Worm (Caenorhabditis elegans): ENCODE data around the gene srbc-24.
"Not testable (repeated sequence)": the region's sequence is repeated elsewhere in the genome, so short reads cannot be mapped to it uniquely, and the experiment has no call there.

The srbc-24 gene

ce11 chrV:2138287-2138686, 13.3 kb upstream of the srbc-24 start:
- no peak for TF ChIP-seq nhr-23 (tag; optimal IDR thresholded peaks at IDR 0.05)
- peak; percentile 28 for TF ChIP-seq jun-1 (tag; optimal IDR thresholded peaks at IDR 0.05)

ce11 chrV:2139918-2140317, 11.6 kb upstream of the srbc-24 start, which contains the start of gene F22F7.7:
F22F7.7 (minus strand) TSS chrV:2140042.
- TF ChIP-seq skn-1 (tag; optimal IDR thresholded peaks at IDR 0.05) (no peak), nhr-25 (tag; optimal IDR thresholded peaks at IDR 0.05) (no peak), nhr-76 (tag; optimal IDR thresholded peaks at IDR 0.05) (no peak), R02D3.7 (tag; optimal IDR thresholded peaks at IDR 0.05) (no peak), daf-12 (tag; optimal IDR thresholded peaks at IDR 0.05) (no peak), nhr-28 (tag; optimal IDR thresholded peaks at IDR 0.05) (no peak), eor-1 (tag; optimal IDR thresholded peaks at IDR 0.05) (no peak), ceh-28 (tag; optimal IDR thresholded peaks at IDR 0.05) (no peak), ZK546.5 (tag; optimal IDR thresholded peaks at IDR 0.05) (no peak), snpc-4 (tag; optimal IDR thresholded peaks at IDR 0.05) (no peak), ama-1 (optimal IDR thresholded peaks at IDR 0.05) (no peak), nhr-237 (tag; optimal IDR thresholded peaks at IDR 0.05) (no peak), egl-5 (tag; optimal IDR thresholded peaks at IDR 0.05) (no peak), nhr-43 (tag; optimal IDR thresholded peaks at IDR 0.05; ENCODE audit: poor library complexity, severe bottlenecking) (no peak), ceh-16 (tag; optimal IDR thresholded peaks at IDR 0.05) (no peak), mdl-1 (tag; optimal IDR thresholded peaks at IDR 0.05) (no peak), nfya-1 (tag; optimal IDR thresholded peaks at IDR 0.05; ENCODE audit: insufficient read depth) (no peak), ceh-82 (tag; optimal IDR thresholded peaks at IDR 0.05) (no peak)

ce11 chrV:2144408-2144807, 7.2 kb upstream of the srbc-24 start, which contains the start of gene F22F7.12:
F22F7.12 (minus strand) TSS chrV:2144508.
- not testable (repeated sequence) for TF ChIP-seq jun-1, ZK546.5, pha-4 (tag; optimal IDR thresholded peaks at IDR 0.05)

- no peak for TF ChIP-seq lin-39 (tag; optimal IDR thresholded peaks at IDR 0.05)
Observed at ce11 chrV:2146044-2146443, 5.5 kb upstream of the srbc-24 start, which contains the start of gene str-52. str-52 (minus strand) TSS chrV:2146144.

- no peak for TF ChIP-seq nhr-28 (tag; optimal IDR thresholded peaks at IDR 0.05)
- TF ChIP-seq pha-4 (tag; optimal IDR thresholded peaks at IDR 0.05) = no peak
- no peak for TF ChIP-seq daf-12 (tag; optimal IDR thresholded peaks at IDR 0.05)
- TF ChIP-seq nhr-76 (tag; optimal IDR thresholded peaks at IDR 0.05) = no peak
- no peak for TF ChIP-seq unc-62 (GFP tag; optimal IDR thresholded peaks at IDR 0.05)
Observed at ce11 chrV:2146795-2147194, 4.8 kb upstream of the srbc-24 start, which contains the start of gene srbc-20. srbc-20 (plus strand) TSS chrV:2147095.

ce11 chrV:2149432-2149831, 2.1 kb upstream of the srbc-24 start, which contains the start of gene C45H4.21:
C45H4.21 (minus strand) TSS chrV:2149532.
- TF ChIP-seq sea-2 (GFP tag; optimal IDR thresholded peaks at IDR 0.05) (no peak), egl-27 (tag; optimal IDR thresholded peaks at IDR 0.05) (no peak), hmg-11 (tag; optimal IDR thresholded peaks at IDR 0.05) (no peak), ama-1 (optimal IDR thresholded peaks at IDR 0.05) (no peak), daf-12 (tag; optimal IDR thresholded peaks at IDR 0.05) (no peak), nhr-76 (tag; optimal IDR thresholded peaks at IDR 0.05) (no peak), zag-1 (tag; optimal IDR thresholded peaks at IDR 0.05) (no peak), elt-1 (tag; optimal IDR thresholded peaks at IDR 0.05) (no peak), jun-1 (tag; optimal IDR thresholded peaks at IDR 0.05) (no peak), unc-62 (GFP tag; optimal IDR thresholded peaks at IDR 0.05) (no peak), elt-2 (tag; optimal IDR thresholded peaks at IDR 0.05) (no peak), nhr-43 (tag; optimal IDR thresholded peaks at IDR 0.05; ENCODE audit: poor library complexity, severe bottlenecking) (no peak), nhr-23 (tag; optimal IDR thresholded peaks at IDR 0.05) (no peak), ceh-16 (tag; optimal IDR thresholded peaks at IDR 0.05) (no peak), skn-1 (tag; optimal IDR thresholded peaks at IDR 0.05) (no peak)

- TF ChIP-seq ZK546.5 (tag; optimal IDR thresholded peaks at IDR 0.05) (no peak), elt-1 (tag; optimal IDR thresholded peaks at IDR 0.05) (no peak), tbx-2 (tag; optimal IDR thresholded peaks at IDR 0.05) (no peak), egl-27 (tag; optimal IDR thresholded peaks at IDR 0.05) (no peak), ama-1 (optimal IDR thresholded peaks at IDR 0.05) (no peak), lin-15B (tag; optimal IDR thresholded peaks at IDR 0.05) (no peak), ceh-9 (tag; optimal IDR thresholded peaks at IDR 0.05) (no peak), nhr-67 (tag; optimal IDR thresholded peaks at IDR 0.05) (no peak), aly-2 (tag; optimal IDR thresholded peaks at IDR 0.05) (no peak), unc-39 (tag; optimal IDR thresholded peaks at IDR 0.05) (no peak)
Observed at ce11 chrV:2150876-2151275, 682 bp upstream of the srbc-24 start, which contains the start of gene C45H4.13. C45H4.13 (minus strand) TSS chrV:2150976.
